Fruit fly (Drosophila melanogaster) whole organism: ENCODE measurements around the gene CG15406.
A peak's percentile ranks its signal among the peaks of the same experiment; 100 is the strongest.

Experiments
- CG8478 ChIP-seq: fragments of >200 bp; optimal IDR thresholded peaks from 2 replicates; lab custom pipeline; 2018; ENCODE audit warnings: inconsistent platforms
- Dll ChIP-seq: fragments of >200 bp; optimal IDR thresholded peaks from 2 replicates; lab custom pipeline; 2017
- EcR ChIP-seq, 2 experiments: fragments of >200 bp; optimal IDR thresholded peaks; 2 replicates each; lab custom pipeline; 2017; ENCODE audit warnings: missing biosample characterization in 2 of 2, missing genetic modification characterization in 2 of 2, missing genetic modification reagents in 2 of 2
- pan ChIP-seq: fragments of >200 bp; optimal IDR thresholded peaks from 2 replicates; lab custom pipeline; 2017
- psq ChIP-seq: fragments of >200 bp; optimal IDR thresholded peaks from 2 replicates; lab custom pipeline; 2017
- usp ChIP-seq: fragments of >200 bp; optimal IDR thresholded peaks from 2 replicates; lab custom pipeline; 2017; ENCODE audit warnings: missing biosample characterization, missing genetic modification characterization, mixed read lengths

Gene CG15406

DNA sequence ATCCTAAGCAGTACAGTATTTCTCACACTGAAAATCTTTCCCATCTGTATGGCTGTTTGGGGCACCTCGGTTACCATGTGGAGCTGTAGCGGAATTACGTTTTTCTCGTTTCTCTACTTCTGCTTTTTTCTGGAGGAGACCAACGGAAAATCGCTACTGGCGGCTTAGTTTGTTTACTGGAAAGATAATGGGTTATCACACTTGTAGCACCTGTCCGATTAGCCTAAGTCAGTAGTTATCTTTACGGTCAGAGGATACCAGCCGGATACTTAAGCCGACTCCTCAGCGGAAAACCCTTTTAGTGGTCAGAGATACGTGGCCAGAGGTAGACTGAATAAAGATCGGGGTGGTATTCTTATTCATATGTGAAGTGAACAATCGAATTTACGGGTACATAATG, 23.5 kb downstream of the CG15406 start, which contains the start of gene CG15408:
CG15408 (plus strand) TSS at position 301 of the 400 bp plus-strand sequence.
- TF ChIP-seq EcR (GFP tag; optimal IDR thresholded peaks at IDR 0.05; lab: Kevin White, UChicago) (no peak), pan (lab: Kevin White, UChicago) (no peak), usp (GFP tag; lab: Kevin White, UChicago) (no peak), psq (no peak), Dll (lab: Kevin White, UChicago) (no peak), CG8478 (lab: Kevin White, UChicago) (no peak)

DNA sequence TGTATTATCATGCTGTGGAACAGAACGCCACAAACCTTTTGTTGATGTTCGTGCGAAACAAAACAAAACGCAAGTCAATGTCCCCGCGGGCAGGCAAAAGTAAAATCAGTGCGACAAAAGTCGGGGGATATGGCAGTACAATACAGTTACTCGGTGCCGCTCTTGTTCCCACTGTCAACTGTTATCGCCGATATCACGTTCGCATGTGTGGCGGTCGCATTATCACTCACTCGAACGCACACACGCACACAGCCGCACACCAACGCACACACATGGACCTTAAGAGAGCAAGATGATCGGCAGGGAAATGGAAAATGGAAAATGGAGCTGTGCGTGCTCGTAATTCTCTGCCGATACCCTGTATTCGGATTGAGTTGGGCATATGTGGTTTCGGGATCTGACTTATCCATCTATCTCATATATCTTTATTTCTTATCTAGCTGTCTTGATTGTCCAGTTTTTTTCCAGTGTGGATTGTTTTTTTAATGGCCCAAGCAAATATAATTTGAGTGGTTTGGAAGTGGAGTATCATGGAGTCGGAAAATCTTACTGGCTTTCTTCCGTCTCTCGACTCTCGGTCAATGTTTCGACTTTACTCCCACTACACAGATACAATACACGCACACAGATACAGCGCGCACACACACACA, 29.7 kb downstream of the CG15406 start:
- TF ChIP-seq pan (lab: Kevin White, UChicago) (peak; percentile 57), EcR (GFP tag; optimal IDR thresholded peaks at IDR 0.05; lab: Kevin White, UChicago) (no peak)

DNA sequence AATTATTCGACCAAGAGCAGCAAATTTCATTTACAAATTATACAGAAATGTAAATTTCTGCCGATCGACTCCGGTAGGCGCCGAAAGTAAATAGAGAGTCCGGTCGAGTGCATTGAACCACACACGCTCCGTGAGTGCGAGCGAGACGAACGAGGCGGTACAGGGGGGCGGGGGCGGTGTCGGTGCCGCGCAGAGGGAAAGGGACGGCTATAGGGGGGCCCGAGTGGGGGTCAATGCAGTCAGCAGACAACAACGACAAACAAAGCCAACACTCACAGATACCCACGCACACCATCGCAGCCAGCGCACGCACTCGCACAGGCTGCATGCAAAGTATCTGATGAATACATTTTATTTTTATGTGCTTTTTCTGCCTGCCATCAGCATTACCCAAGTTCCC, 30.4 kb downstream of the CG15406 start:
- TF ChIP-seq EcR (GFP tag; optimal IDR thresholded peaks at IDR 0.05; lab: Kevin White, UChicago), result peak; percentile 96 to 97
- no peak for TF ChIP-seq Dll (lab: Kevin White, UChicago)

DNA sequence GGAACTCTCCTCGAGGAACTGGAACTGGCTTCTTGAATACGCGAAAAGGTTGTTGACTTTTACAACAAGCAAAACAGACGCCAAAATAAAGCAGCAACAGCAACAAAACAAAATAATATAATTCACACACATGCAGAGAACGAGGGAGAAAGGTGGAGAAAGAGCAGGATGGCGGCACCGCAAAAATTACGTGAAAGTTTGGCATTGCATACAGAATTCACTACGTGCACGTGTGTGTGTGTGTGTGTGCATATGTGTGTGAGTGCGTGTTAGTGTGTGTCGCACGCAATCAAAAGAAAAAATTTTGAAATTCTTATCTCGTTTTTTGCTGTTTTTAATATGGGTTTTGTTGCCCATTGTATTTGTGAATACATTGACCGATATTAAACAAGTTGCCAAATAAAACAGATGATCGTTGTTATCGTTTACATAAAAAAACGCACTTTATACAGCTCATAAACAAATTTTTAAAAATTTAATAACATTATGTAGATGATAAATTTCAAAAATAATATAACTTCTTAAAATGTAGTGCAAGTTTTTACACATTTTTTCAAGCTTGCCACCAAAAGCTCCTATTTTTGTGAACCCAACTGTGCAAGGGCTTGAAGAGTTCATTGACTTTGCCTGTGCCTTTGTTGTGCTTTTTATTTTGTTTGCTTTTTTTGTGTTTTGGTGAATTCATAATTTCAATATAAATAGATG, 32.4 kb downstream of the CG15406 start:
- TF ChIP-seq CG8478 (lab: Kevin White, UChicago) (no peak), EcR (GFP tag; optimal IDR thresholded peaks at IDR 0.05; lab: Kevin White, UChicago) (peak; percentile 10 to 68)

DNA sequence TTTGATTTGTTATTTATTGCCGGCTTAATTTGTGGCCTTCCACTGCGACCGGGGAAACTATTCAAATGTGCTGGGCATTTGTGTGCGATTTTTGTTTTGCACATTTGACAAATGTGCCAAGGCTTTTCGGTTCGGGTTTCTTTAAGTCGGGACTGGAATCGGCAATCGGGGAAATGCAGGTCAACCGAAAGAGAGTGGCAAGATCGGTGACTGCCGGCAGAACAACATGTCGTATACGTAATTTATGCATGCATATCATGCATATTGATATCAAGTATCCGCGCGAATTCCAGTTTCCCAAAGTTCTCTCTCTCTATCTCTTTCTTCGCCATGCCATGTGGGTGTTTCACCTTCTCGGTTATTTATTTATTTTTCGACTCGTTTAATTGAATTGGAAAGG, 33.3 kb downstream of the CG15406 start:
- TF ChIP-seq pan (lab: Kevin White, UChicago) (no peak), usp (GFP tag; lab: Kevin White, UChicago) (no peak), CG8478 (lab: Kevin White, UChicago) (no peak), EcR (GFP tag; optimal IDR thresholded peaks at IDR 0.05; lab: Kevin White, UChicago) (no peak), psq (no peak), Dll (lab: Kevin White, UChicago) (no peak)

DNA sequence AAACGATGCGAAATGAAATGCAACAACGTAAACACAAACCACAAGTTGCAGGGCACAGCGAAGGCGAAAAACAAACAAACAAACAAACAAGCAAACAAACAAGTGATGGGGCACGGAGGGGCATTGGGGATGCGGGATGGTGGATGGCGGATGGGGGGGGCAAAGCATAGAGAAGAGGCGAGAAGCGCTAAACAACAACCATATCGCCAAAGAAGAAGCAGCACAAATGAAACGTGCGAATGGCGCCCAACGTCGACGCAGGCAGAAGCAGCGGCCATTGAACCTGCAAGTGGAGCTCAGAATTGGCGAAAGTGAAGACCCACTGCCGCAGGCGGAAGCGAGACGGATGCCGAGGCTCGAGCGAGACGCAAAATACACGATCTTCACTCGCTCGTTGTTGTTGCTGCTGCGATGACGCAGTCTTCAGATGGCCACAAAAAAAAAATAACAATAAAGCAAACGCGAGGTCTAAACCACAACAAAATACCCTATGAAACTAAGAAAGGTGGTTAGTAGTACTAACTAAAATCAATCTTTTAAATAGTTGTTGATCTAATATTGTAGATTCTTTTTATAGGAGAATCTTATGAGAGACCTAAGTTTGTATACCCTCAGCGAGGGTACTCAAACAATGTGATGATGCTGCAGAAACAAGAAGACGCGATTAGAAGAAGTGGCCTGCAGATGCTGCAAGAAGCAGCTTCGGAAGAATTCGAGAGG, 36.9 kb downstream of the CG15406 start:
- TF ChIP-seq pan (lab: Kevin White, UChicago) (no peak), Dll (lab: Kevin White, UChicago) (peak; percentile 14), EcR (GFP tag; optimal IDR thresholded peaks at IDR 0.05; lab: Kevin White, UChicago) (peak; percentile 91 to 97)

DNA sequence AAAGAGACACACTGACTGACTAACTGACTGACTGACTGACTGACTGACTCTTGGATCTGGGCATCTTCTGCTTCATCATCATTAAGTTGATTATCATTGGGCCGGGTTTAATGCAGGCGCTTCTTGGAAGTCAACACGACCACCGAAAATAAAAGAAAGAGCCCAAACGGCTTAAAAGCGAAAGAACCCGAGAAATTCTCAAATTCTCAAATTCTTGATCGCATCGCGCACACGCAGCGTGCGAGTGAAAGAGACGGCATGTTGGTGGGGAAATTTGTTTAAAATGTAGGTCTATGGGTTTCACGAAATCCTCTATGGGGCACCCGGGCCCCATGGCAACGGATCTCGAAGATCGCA, 37.4 kb downstream of the CG15406 start:
- no peak for TF ChIP-seq EcR (GFP tag; optimal IDR thresholded peaks at IDR 0.05; lab: Kevin White, UChicago)
- TF ChIP-seq usp (GFP tag; lab: Kevin White, UChicago), result no peak
- no peak for TF ChIP-seq Dll (lab: Kevin White, UChicago)
- no peak for TF ChIP-seq CG8478 (lab: Kevin White, UChicago)
- no peak for TF ChIP-seq psq
- TF ChIP-seq pan (lab: Kevin White, UChicago), result no peak

DNA sequence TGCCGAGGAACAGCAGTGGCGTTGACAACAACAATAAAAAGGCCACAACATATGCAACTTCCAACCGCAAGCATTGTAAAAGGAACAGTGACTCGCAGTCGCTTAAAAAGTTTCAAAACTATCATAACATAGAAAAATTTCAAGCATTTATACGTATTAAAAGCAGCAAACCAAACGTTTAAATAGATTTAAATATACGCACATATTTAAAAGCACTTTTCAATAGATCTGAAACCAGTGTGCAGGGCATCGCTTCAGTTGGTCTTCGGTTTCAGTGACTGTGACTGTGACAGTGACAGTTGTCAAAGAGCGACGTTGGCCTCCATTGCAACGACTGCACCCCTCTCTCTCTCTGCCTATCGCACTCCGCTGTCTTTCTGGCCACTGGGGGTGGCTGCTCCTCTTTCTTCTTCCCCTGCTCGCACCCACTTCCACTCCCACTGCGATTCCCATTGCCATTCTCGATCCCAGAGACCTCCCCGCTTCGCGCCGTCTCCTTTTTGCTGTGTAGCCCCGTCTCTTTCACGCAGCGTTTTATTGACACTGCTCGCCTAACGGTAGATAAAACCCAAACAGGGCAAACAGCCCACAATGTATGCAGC, 39.2 kb downstream of the CG15406 start:
- no peak for TF ChIP-seq Dll (lab: Kevin White, UChicago)

DNA sequence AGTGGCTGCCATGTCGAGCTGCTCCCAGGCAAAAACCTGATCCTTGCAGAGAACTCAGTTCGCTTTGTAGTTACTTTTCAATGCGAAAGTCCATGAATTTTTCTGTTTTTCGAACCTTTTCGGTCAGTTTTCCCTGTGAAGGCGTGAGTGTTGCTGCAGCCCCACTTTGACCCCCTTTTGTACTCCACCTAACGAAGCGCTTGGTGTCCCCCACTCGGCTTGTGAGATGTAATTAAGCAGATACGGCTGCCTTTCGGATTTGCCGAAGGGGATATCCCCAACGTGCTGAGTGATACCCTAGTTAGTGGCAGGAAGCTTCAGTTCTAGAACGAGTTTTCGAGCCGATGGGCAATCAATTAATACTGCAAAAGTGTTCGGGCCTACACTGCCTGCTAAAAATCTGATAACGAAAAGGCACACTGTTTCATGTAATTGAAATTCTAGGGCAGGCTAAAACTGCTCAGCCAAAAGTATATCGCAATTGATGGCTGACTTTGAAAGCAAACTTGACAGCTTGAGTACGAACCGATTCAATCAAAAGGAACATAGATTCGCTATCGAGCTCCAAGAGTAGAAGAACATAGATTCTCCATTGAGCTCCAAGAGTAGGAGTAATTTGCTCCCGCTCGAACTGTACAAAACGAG, 42.7 kb downstream of the CG15406 start:
- TF ChIP-seq pan (lab: Kevin White, UChicago) (no peak), Dll (lab: Kevin White, UChicago) (no peak), psq (no peak), CG8478 (lab: Kevin White, UChicago) (no peak), EcR (GFP tag; optimal IDR thresholded peaks at IDR 0.05; lab: Kevin White, UChicago) (no peak), usp (GFP tag; lab: Kevin White, UChicago) (no peak)

DNA sequence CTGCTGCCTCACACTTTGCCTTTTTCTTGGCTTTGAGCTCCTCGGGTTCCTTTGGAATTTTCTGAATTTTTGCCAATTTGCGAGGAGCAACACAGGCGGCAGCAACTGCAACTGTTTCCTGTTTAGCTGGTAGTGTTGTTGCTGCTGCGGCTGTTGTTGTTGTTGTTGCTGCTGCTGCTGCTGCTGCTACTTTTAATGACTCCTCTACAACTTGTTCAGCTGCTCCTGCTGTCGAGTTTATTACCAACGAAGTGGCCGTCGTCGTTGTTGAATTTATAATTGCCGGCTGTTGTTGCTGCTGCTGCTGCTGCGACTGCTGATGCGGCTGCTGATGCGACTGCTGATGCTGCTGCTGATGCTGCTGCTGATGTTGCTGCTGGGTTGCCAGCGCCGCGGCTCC, 43.9 kb downstream of the CG15406 start:
- no peak for TF ChIP-seq Dll (lab: Kevin White, UChicago)
- TF ChIP-seq CG8478 (lab: Kevin White, UChicago), result no peak
- TF ChIP-seq EcR (GFP tag; optimal IDR thresholded peaks at IDR 0.05; lab: Kevin White, UChicago), result no peak
- TF ChIP-seq pan (lab: Kevin White, UChicago), result no peak
- no peak for TF ChIP-seq usp (GFP tag; lab: Kevin White, UChicago)
- TF ChIP-seq psq, result no peak

DNA sequence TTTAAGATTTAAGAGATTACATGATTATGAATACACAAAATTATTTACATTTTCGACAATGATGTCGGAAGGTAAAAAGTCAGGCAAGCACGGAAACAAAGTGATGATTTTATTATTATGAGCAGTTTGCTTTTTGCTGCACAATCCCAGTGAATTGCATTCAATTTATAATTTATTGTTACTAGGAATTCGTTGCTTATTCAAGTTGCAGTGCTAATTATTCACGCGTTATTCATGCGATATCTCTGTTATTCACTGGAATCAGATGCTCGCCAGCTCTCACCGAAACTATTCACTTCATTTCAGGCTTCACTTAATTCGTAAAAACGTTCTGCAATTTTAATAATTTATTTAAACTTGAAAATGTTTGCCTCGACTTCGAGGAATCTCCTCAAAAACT, 44.8 kb downstream of the CG15406 start:
- TF ChIP-seq psq, result no peak
- no peak for TF ChIP-seq usp (GFP tag; lab: Kevin White, UChicago)
- no peak for TF ChIP-seq pan (lab: Kevin White, UChicago)
- TF ChIP-seq EcR (GFP tag; optimal IDR thresholded peaks at IDR 0.05; lab: Kevin White, UChicago), result no peak
- no peak for TF ChIP-seq Dll (lab: Kevin White, UChicago)
- TF ChIP-seq CG8478 (lab: Kevin White, UChicago), result no peak
